Fruit fly (Drosophila melanogaster) whole organism, prepupa: ENCODE data around the gene CG31998.
A peak's percentile ranks its signal among the peaks of the same experiment; 100 is the strongest.

Experiments
- CG10669 ChIP-seq: fragments of 200-800 bp; sonication (Bioruptor generic); optimal IDR thresholded peaks from 3 replicates; lab custom pipeline; 2018; ENCODE audit warnings: missing biosample characterization, mild to moderate bottlenecking, missing genetic modification characterization, moderate library complexity
- CG11294 ChIP-seq: fragments of 200-800 bp; sonication (Bioruptor generic); IDR thresholded peaks from 2 replicates; pipeline ENCODE4 v1.3.6; 2022; ENCODE audit warnings: missing biosample characterization, missing genetic modification characterization
- CG11762 ChIP-seq: fragments of 200-800 bp; sonication (Bioruptor generic); optimal IDR thresholded peaks from 3 replicates; lab custom pipeline; 2016; ENCODE audit warnings: missing biosample characterization, missing genetic modification characterization; ENCODE audit not compliant: insufficient read depth
- CG11902 ChIP-seq: fragments of 200-800 bp; sonication (Bioruptor generic); optimal IDR thresholded peaks from 3 replicates; lab custom pipeline; 2016; ENCODE audit warnings: missing biosample characterization, missing genetic modification characterization
- CG15336 ChIP-seq: fragments of 200-800 bp; sonication (Bioruptor generic); IDR thresholded peaks from 2 replicates; pipeline ENCODE4 v1.3.6; 2022; ENCODE audit warnings: missing biosample characterization, missing genetic modification characterization
- CG1621 ChIP-seq: fragments of 200-800 bp; sonication (Bioruptor generic); optimal IDR thresholded peaks from 3 replicates; lab custom pipeline; 2018; ENCODE audit warnings: missing biosample characterization, mild to moderate bottlenecking, missing genetic modification characterization
- CG3032 ChIP-seq: fragments of 200-800 bp; optimal IDR thresholded peaks from 2 replicates; lab custom pipeline; 2019; ENCODE audit warnings: missing biosample characterization, mild to moderate bottlenecking, missing genetic modification characterization, moderate library complexity
- CG31627 ChIP-seq: fragments of 200-800 bp; sonication (Bioruptor generic); optimal IDR thresholded peaks from 3 replicates; lab custom pipeline; 2016; ENCODE audit warnings: missing biosample characterization, missing genetic modification characterization
- CG32006 ChIP-seq: fragments of 200-800 bp; sonication (Bioruptor generic); optimal IDR thresholded peaks from 3 replicates; lab custom pipeline; 2017; ENCODE audit warnings: missing biosample characterization, mild to moderate bottlenecking, missing genetic modification characterization
- CG3919 ChIP-seq: fragments of 200-800 bp; sonication (Bioruptor generic); optimal IDR thresholded peaks from 3 replicates; lab custom pipeline; 2016; ENCODE audit warnings: missing biosample characterization, missing genetic modification characterization
- CG4318 ChIP-seq: fragments of 200-800 bp; sonication (Bioruptor generic); optimal IDR thresholded peaks from 3 replicates; lab custom pipeline; 2017; ENCODE audit warnings: missing biosample characterization, mild to moderate bottlenecking, missing genetic modification characterization
- CG6163 ChIP-seq: fragments of 200-800 bp; sonication (Bioruptor generic); IDR thresholded peaks from 3 replicates; pipeline ENCODE4 v1.3.6; 2022; ENCODE audit warnings: missing biosample characterization, missing genetic modification characterization
- CG6276 ChIP-seq: fragments of 200-800 bp; sonication (Bioruptor generic); optimal IDR thresholded peaks from 2 replicates; lab custom pipeline; 2017; ENCODE audit warnings: missing biosample characterization, mild to moderate bottlenecking, missing genetic modification characterization
- CG6808 ChIP-seq: fragments of 200-800 bp; sonication (Bioruptor generic); optimal IDR thresholded peaks from 3 replicates; lab custom pipeline; 2017; ENCODE audit warnings: missing biosample characterization, missing genetic modification characterization, mild to moderate bottlenecking, moderate library complexity, missing genetic modification reagents
- CG6854 ChIP-seq: fragments of 200-800 bp; sonication (Bioruptor generic); optimal IDR thresholded peaks from 2 replicates; lab custom pipeline; 2017; ENCODE audit warnings: missing biosample characterization, mild to moderate bottlenecking, missing genetic modification characterization
- CG7368 ChIP-seq: fragments of 200-800 bp; sonication (Bioruptor generic); optimal IDR thresholded peaks from 3 replicates; lab custom pipeline; 2016; ENCODE audit warnings: missing biosample characterization, missing genetic modification characterization
- CG8119 ChIP-seq: fragments of 200-800 bp; sonication (Bioruptor generic); IDR thresholded peaks from 3 replicates; pipeline ENCODE4 v1.3.6; 2022; ENCODE audit warnings: missing biosample characterization, missing genetic modification characterization
- CG8632 ChIP-seq: fragments of 200-800 bp; sonication (Bioruptor generic); optimal IDR thresholded peaks from 3 replicates; lab custom pipeline; 2016; ENCODE audit warnings: missing biosample characterization, missing genetic modification characterization
- CG9139 ChIP-seq: fragments of 200-800 bp; sonication (Bioruptor generic); optimal IDR thresholded peaks from 3 replicates; lab custom pipeline; 2017; ENCODE audit warnings: missing biosample characterization, mild to moderate bottlenecking, missing genetic modification characterization
- Eip75B ChIP-seq: fragments of 200-800 bp; sonication (Bioruptor generic); optimal IDR thresholded peaks from 3 replicates; lab custom pipeline; 2016; ENCODE audit warnings: missing biosample characterization, missing genetic modification characterization
- Eip78C ChIP-seq: fragments of 200-800 bp; sonication (Bioruptor generic); peaks from one replicate; lab custom pipeline; 2016; ENCODE audit warnings: missing biosample characterization, missing genetic modification characterization
- Eip93F ChIP-seq: fragments of 200-800 bp; sonication (Bioruptor generic); optimal IDR thresholded peaks from 2 replicates; lab custom pipeline; 2016; ENCODE audit warnings: missing biosample characterization, mild to moderate bottlenecking, missing genetic modification characterization
- Ets96B ChIP-seq: fragments of 200-800 bp; optimal IDR thresholded peaks from 2 replicates; lab custom pipeline; 2019; ENCODE audit warnings: missing biosample characterization, mild to moderate bottlenecking, missing genetic modification characterization, moderate library complexity
- Gug ChIP-seq: fragments of 200-800 bp; sonication (Bioruptor generic); IDR thresholded peaks from 2 replicates; pipeline ENCODE4 v1.3.6; 2022; ENCODE audit warnings: missing biosample characterization, missing genetic modification characterization
- Hr38 ChIP-seq: sonication (Bioruptor generic); optimal IDR thresholded peaks from 2 replicates; lab custom pipeline; 2016; ENCODE audit warnings: missing biosample characterization, missing genetic modification characterization
- Lpt ChIP-seq: fragments of 200-800 bp; sonication (Bioruptor generic); optimal IDR thresholded peaks from 3 replicates; lab custom pipeline; 2016; ENCODE audit warnings: missing biosample characterization, missing genetic modification characterization
- Met ChIP-seq: fragments of 200-800 bp; sonication (Bioruptor generic); optimal IDR thresholded peaks from 3 replicates; lab custom pipeline; 2016; ENCODE audit warnings: missing biosample characterization, missing genetic modification characterization
- OdsH ChIP-seq: fragments of 200-800 bp; sonication (Bioruptor generic); optimal IDR thresholded peaks from 3 replicates; lab custom pipeline; 2016; ENCODE audit warnings: missing biosample characterization, missing genetic modification characterization
- Smox ChIP-seq: fragments of 200-800 bp; sonication (Bioruptor generic); optimal IDR thresholded peaks from 3 replicates; lab custom pipeline; 2016; ENCODE audit warnings: missing biosample characterization, missing genetic modification characterization
- Sox102F ChIP-seq: fragments of 200-800 bp; sonication (Bioruptor generic); optimal IDR thresholded peaks from 2 replicates; lab custom pipeline; 2016; ENCODE audit warnings: missing biosample characterization, mild to moderate bottlenecking, missing genetic modification characterization
- Sox14 ChIP-seq: fragments of 200-800 bp; sonication (Bioruptor generic); optimal IDR thresholded peaks from 3 replicates; lab custom pipeline; 2016; ENCODE audit warnings: missing biosample characterization, missing genetic modification characterization
- acj6 ChIP-seq: fragments of 200-800 bp; sonication (Bioruptor generic); optimal IDR thresholded peaks from 3 replicates; lab custom pipeline; 2016; ENCODE audit warnings: missing biosample characterization, missing genetic modification characterization
- cyc ChIP-seq: fragments of 200-800 bp; sonication (Bioruptor generic); optimal IDR thresholded peaks from 3 replicates; lab custom pipeline; 2016; ENCODE audit warnings: missing biosample characterization, missing genetic modification characterization
- dsx ChIP-seq: fragments of 200-800 bp; optimal IDR thresholded peaks from 3 replicates; lab custom pipeline; 2019; ENCODE audit warnings: missing biosample characterization, mild to moderate bottlenecking, missing genetic modification characterization, moderate library complexity; ENCODE audit not compliant: poor library complexity, severe bottlenecking
- esn ChIP-seq: fragments of 200-800 bp; sonication (Bioruptor generic); optimal IDR thresholded peaks from 2 replicates; lab custom pipeline; 2016; ENCODE audit warnings: missing biosample characterization, mild to moderate bottlenecking, missing genetic modification characterization, moderate library complexity
- fd59A ChIP-seq: fragments of 200-800 bp; sonication (Bioruptor generic); optimal IDR thresholded peaks from 2 replicates; lab custom pipeline; 2017; ENCODE audit warnings: missing biosample characterization, mild to moderate bottlenecking, missing genetic modification characterization, missing genetic modification reagents
- fd85E ChIP-seq: fragments of 200-800 bp; sonication (Bioruptor generic); optimal IDR thresholded peaks from 3 replicates; lab custom pipeline; 2016; ENCODE audit warnings: missing biosample characterization, missing genetic modification characterization
- fkh ChIP-seq: fragments of 200-800 bp; sonication (Bioruptor generic); optimal IDR thresholded peaks from 3 replicates; lab custom pipeline; 2017; ENCODE audit warnings: missing biosample characterization, mild to moderate bottlenecking, missing genetic modification characterization, moderate library complexity
- salr ChIP-seq, 2 experiments: fragments of 200-800 bp; sonication (Bioruptor generic); optimal IDR thresholded peaks; 3 replicates each; lab custom pipeline; 2016 to 2018; ENCODE audit warnings: missing biosample characterization in 2 of 2, missing genetic modification characterization in 2 of 2, mild to moderate bottlenecking in 1 of 2
- spab ChIP-seq: fragments of 200-800 bp; sonication (Bioruptor generic); optimal IDR thresholded peaks from 2 replicates; lab custom pipeline; 2017; ENCODE audit warnings: missing biosample characterization, mild to moderate bottlenecking, missing genetic modification characterization, missing genetic modification reagents
- ss ChIP-seq, 2 experiments: fragments of 200-800 bp; sonication (Bioruptor generic); optimal IDR thresholded peaks; 2 replicates in 1 of 2; 3 replicates in 1 of 2; lab custom pipeline; 2017 to 2018; ENCODE audit warnings: mild to moderate bottlenecking in 2 of 2, missing biosample characterization in 2 of 2, missing genetic modification characterization in 2 of 2, moderate library complexity in 1 of 2
- svp ChIP-seq: fragments of 200-800 bp; sonication (Bioruptor generic); peaks from one replicate; lab custom pipeline; 2016; ENCODE audit warnings: missing biosample characterization, missing genetic modification characterization
- topi ChIP-seq: fragments of 200-800 bp; sonication (Bioruptor generic); optimal IDR thresholded peaks from 3 replicates; lab custom pipeline; 2016; ENCODE audit warnings: missing biosample characterization, missing genetic modification characterization

CG31998 gene

DNA sequence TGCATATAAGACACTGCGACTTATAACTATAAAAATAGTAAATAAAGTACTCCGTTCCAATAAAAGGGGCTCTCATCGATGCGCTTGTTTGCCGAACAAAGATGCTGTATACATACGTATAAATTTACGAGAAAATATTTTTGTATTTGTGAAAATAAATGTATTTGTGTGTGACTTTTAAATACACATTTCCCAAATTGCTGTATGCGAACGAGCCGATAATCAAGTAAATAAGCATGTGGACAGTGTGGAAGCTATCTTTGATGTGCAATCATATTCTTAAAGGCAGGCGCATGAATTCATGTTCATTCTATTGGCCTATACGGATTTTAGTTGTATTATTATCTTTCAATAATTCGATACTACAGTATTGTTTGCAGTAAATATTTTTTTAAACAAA lies 25.4 kb upstream of the CG31998 start:
- no peak for TF ChIP-seq topi (GFP tag; lab: Kevin White, UChicago)
- TF ChIP-seq Eip78C: peak; percentile 10
- TF ChIP-seq svp (GFP tag; lab: Kevin White, UChicago): peak; percentile 45

DNA sequence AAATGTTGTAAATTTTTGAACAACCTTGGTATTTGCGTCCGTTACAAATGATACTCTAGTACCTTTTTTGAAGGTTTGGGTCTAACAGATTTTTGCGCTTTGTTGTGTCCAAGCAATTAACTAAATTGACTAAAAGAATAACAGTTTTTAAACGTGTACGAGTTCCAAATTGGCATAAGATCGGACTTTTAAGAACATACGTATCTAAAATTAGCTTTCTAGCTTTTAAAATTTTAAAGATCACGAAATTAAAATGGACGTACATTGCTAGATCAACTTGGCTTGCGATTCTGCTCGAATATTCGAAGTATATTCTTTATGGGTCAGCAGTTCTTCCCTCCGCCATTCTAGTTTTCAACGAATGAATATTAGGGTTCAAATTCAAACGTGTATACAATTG lies 24.7 kb upstream of the CG31998 start, which contains the start of gene CG1674:
CG1674 (plus strand) TSS at position 301 of the 400 bp plus-strand sequence.
- no peak for TF ChIP-seq Lpt (GFP tag; lab: Kevin White, UChicago)

dm6 chr4:227648-228047 lies 21.9 kb upstream of the CG31998 start, which contains the start of the genes CG31999 and yellow-h:
TSS of gene CG31999 (minus strand) at chr4:227748.
TSS of gene yellow-h (plus strand) at chr4:227922.
- TF ChIP-seq Eip78C (peak; percentile 47), CG3032 (tag; lab: Kevin White, UChicago) (no peak)

- TF ChIP-seq cyc (no peak), svp (GFP tag; lab: Kevin White, UChicago) (no peak), fkh (GFP tag; lab: Kevin White, UChicago) (no peak), Sox14 (no peak), CG8632 (no peak), CG10669 (GFP tag; lab: Kevin White, UChicago) (no peak), CG32006 (GFP tag; lab: Kevin White, UChicago) (no peak), CG11762 (no peak), dsx (GFP tag; lab: Kevin White, UChicago) (no peak)
Measured at dm6 chr4:226751-227150, 21.0 kb upstream of the CG31998 start.

- TF ChIP-seq CG11294 (GFP tag; lab: Robert Waterston, UW) (no peak), Eip75B (GFP tag; lab: Kevin White, UChicago) (peak; percentile 20), Lpt (GFP tag; lab: Kevin White, UChicago) (no peak), CG15336 (GFP tag; lab: Robert Waterston, UW) (no peak), CG4318 (no peak), salr (GFP tag; optimal IDR thresholded peaks at IDR 0.05; lab: Kevin White, UChicago) (no peak), Eip93F (GFP tag; lab: Kevin White, UChicago) (no peak), fd85E (GFP tag; lab: Kevin White, UChicago) (no peak), CG6163 (GFP tag; lab: Robert Waterston, UW) (no peak), Eip78C (peak; percentile 72), CG8632 (no peak), fd59A (GFP tag; lab: Kevin White, UChicago) (no peak), Met (GFP tag; lab: Kevin White, UChicago) (peak; percentile 28), Sox102F (GFP tag; lab: Kevin White, UChicago) (no peak), CG11902 (GFP tag; lab: Kevin White, UChicago) (no peak), Hr38 (GFP tag; lab: Kevin White, UChicago) (no peak), OdsH (GFP tag; lab: Kevin White, UChicago) (no peak), CG3032 (tag; lab: Kevin White, UChicago) (no peak), CG7368 (no peak), acj6 (no peak), ss (GFP tag; optimal IDR thresholded peaks at IDR 0.05; lab: Kevin White, UChicago) (no peak), CG1621 (tag; lab: Kevin White, UChicago) (no peak), CG3919 (no peak), CG6276 (GFP tag; lab: Kevin White, UChicago) (no peak), CG32006 (GFP tag; lab: Kevin White, UChicago) (no peak), Gug (GFP tag; lab: Robert Waterston, UW) (no peak), Smox (GFP tag; lab: Kevin White, UChicago) (no peak), CG8119 (GFP tag; lab: Robert Waterston, UW) (no peak), spab (GFP tag; lab: Kevin White, UChicago) (no peak), esn (GFP tag; lab: Kevin White, UChicago) (peak; percentile 30), CG6854 (GFP tag; lab: Kevin White, UChicago) (no peak), CG31627 (GFP tag; lab: Kevin White, UChicago) (no peak), CG6808 (GFP tag; lab: Kevin White, UChicago) (peak; percentile 15), CG9139 (GFP tag; lab: Kevin White, UChicago) (peak; percentile 8), fkh (GFP tag; lab: Kevin White, UChicago) (peak; percentile 92), topi (GFP tag; lab: Kevin White, UChicago) (no peak), Ets96B (tag; lab: Kevin White, UChicago) (no peak), svp (GFP tag; lab: Kevin White, UChicago) (no peak)
Measured at dm6 chr4:225824-226223, 20.1 kb upstream of the CG31998 start.
